Fruit fly (Drosophila melanogaster) whole organism, embryonic: ENCODE data around the gene Cdc16.
A peak's percentile ranks its signal among the peaks of the same experiment; 100 is the strongest.

ENCODE experiments used
- Atf-2 ChIP-seq: fragments of 200-800 bp; sonication (Bioruptor generic); optimal IDR thresholded peaks from 2 replicates; lab custom pipeline; 2016; ENCODE audit warnings: missing biosample characterization, missing genetic modification characterization
- Atf3 ChIP-seq: fragments of 200-800 bp; sonication (Bioruptor generic); optimal IDR thresholded peaks from 3 replicates; lab custom pipeline; 2016; ENCODE audit warnings: missing biosample characterization, missing genetic modification characterization
- CG11247 ChIP-seq: fragments of 200-800 bp; sonication (Bioruptor generic); IDR thresholded peaks from 2 replicates; pipeline ENCODE4 v1.3.6; 2022; ENCODE audit warnings: missing biosample characterization, missing genetic modification characterization
- CG11456 ChIP-seq: fragments of 200-800 bp; sonication (Bioruptor generic); IDR thresholded peaks from 3 replicates; pipeline ENCODE4 v1.3.6; 2022; ENCODE audit warnings: missing biosample characterization, missing genetic modification characterization
- CG12155 ChIP-seq: fragments of 200-800 bp; sonication (Bioruptor generic); optimal IDR thresholded peaks from 3 replicates; lab custom pipeline; 2016; ENCODE audit warnings: missing biosample characterization, missing genetic modification characterization
- CG12744 ChIP-seq: fragments of 200-800 bp; sonication (Bioruptor generic); optimal IDR thresholded peaks from 2 replicates; lab custom pipeline; 2016; ENCODE audit warnings: missing biosample characterization, missing genetic modification characterization
- CG14014 ChIP-seq: fragments of 200-800 bp; sonication (Bioruptor generic); IDR thresholded peaks from 2 replicates; pipeline ENCODE4 v1.3.6; 2022; ENCODE audit warnings: missing biosample characterization, missing genetic modification characterization
- CG14050 ChIP-seq: fragments of 200-800 bp; sonication (Bioruptor generic); IDR thresholded peaks from 3 replicates; pipeline ENCODE4 v1.3.6; 2022; ENCODE audit warnings: missing biosample characterization, missing genetic modification characterization
- CG1602 ChIP-seq: fragments of 200-800 bp; sonication (Bioruptor generic); optimal IDR thresholded peaks from 3 replicates; lab custom pipeline; 2016; ENCODE audit warnings: missing biosample characterization, missing genetic modification characterization
- CG16813 ChIP-seq: fragments of 200-800 bp; sonication (Bioruptor generic); IDR thresholded peaks from 3 replicates; pipeline ENCODE4 v1.3.6; 2022; ENCODE audit warnings: missing biosample characterization, missing genetic modification characterization; ENCODE audit not compliant: partially characterized antibody
- CG1792 ChIP-seq: fragments of 200-800 bp; sonication (Bioruptor generic); optimal IDR thresholded peaks from 2 replicates; lab custom pipeline; 2016; ENCODE audit warnings: missing biosample characterization, missing genetic modification characterization
- CG18619 ChIP-seq: fragments of 200-800 bp; sonication (Bioruptor generic); optimal IDR thresholded peaks from 3 replicates; lab custom pipeline; 2017; ENCODE audit warnings: missing biosample characterization, mild to moderate bottlenecking, missing genetic modification characterization
- CG33557 ChIP-seq: fragments of 200-800 bp; sonication (Bioruptor generic); optimal IDR thresholded peaks from 2 replicates; lab custom pipeline; 2019; ENCODE audit warnings: missing biosample characterization, mild to moderate bottlenecking, missing genetic modification characterization, moderate library complexity
- CG3847 ChIP-seq: fragments of 200-800 bp; sonication (Bioruptor generic); IDR thresholded peaks from 2 replicates; pipeline ENCODE4 v1.3.6; 2022; ENCODE audit warnings: missing biosample characterization, missing genetic modification characterization
- CG4360 ChIP-seq: fragments of 200-800 bp; sonication (Bioruptor generic); IDR thresholded peaks from 2 replicates; pipeline ENCODE4 v1.3.6; 2022; ENCODE audit warnings: missing biosample characterization, missing genetic modification characterization
- CG4730 ChIP-seq: fragments of 200-800 bp; sonication (Bioruptor generic); IDR thresholded peaks from 2 replicates; pipeline ENCODE4 v1.3.6; 2022; ENCODE audit warnings: missing biosample characterization, missing genetic modification characterization
- CG6765 ChIP-seq: fragments of 200-800 bp; sonication (Bioruptor generic); optimal IDR thresholded peaks from 3 replicates; lab custom pipeline; 2017; ENCODE audit warnings: missing biosample characterization, mild to moderate bottlenecking, missing genetic modification characterization
- CG8924 ChIP-seq: fragments of 200-800 bp; optimal IDR thresholded peaks from 3 replicates; lab custom pipeline; 2019; ENCODE audit warnings: missing biosample characterization, mild to moderate bottlenecking, missing genetic modification characterization, moderate library complexity
- Deaf1 ChIP-seq: fragments of 200-800 bp; optimal IDR thresholded peaks from 3 replicates; lab custom pipeline; 2019; ENCODE audit warnings: missing biosample characterization, mild to moderate bottlenecking, missing genetic modification characterization, moderate library complexity
- Fer1 ChIP-seq: fragments of 200-800 bp; sonication (Bioruptor generic); optimal IDR thresholded peaks from 2 replicates; lab custom pipeline; 2017; ENCODE audit warnings: missing biosample characterization, mild to moderate bottlenecking, missing genetic modification characterization
- GATAe ChIP-seq: fragments of 200-800 bp; sonication (Bioruptor generic); conservative IDR thresholded peaks from 2 replicates; pipeline ENCODE4 v1.3.6; 2022; ENCODE audit warnings: missing biosample characterization, missing genetic modification characterization
- H2.0 ChIP-seq: fragments of 200-800 bp; sonication (Bioruptor generic); IDR thresholded peaks from 2 replicates; pipeline ENCODE4 v1.3.6; 2022; ENCODE audit warnings: missing biosample characterization, missing genetic modification characterization
- Hr39 ChIP-seq: fragments of >200 bp; optimal IDR thresholded peaks from 2 replicates; lab custom pipeline; 2017
- Hr78 ChIP-seq, 2 experiments: fragments of 200-800 bp in 1 of 2; fragments of >200 bp in 1 of 2; sonication (Bioruptor generic) in 1 of 2; optimal IDR thresholded peaks; 2 replicates each; lab custom pipeline; 2017 to 2019; ENCODE audit warnings: missing biosample characterization in 2 of 2, missing genetic modification characterization in 2 of 2, mild to moderate bottlenecking in 1 of 2, moderate library complexity in 1 of 2
- Optix ChIP-seq: fragments of 200-800 bp; sonication (Bioruptor generic); IDR thresholded peaks from 3 replicates; pipeline ENCODE4 v1.3.6; 2022; ENCODE audit warnings: missing biosample characterization, missing genetic modification characterization
- PHDP ChIP-seq: fragments of 200-800 bp; sonication (Bioruptor generic); optimal IDR thresholded peaks from 3 replicates; lab custom pipeline; 2018; ENCODE audit warnings: missing biosample characterization, mild to moderate bottlenecking, missing genetic modification characterization, moderate library complexity
- Pdp1 ChIP-seq, 2 experiments: fragments of 200-800 bp; sonication (Bioruptor generic); optimal IDR thresholded peaks; 3 replicates each; lab custom pipeline; 2016; ENCODE audit warnings: missing biosample characterization in 2 of 2, missing genetic modification characterization in 2 of 2, mild to moderate bottlenecking in 1 of 2, moderate library complexity in 1 of 2
- Poxn ChIP-seq: fragments of 200-800 bp; sonication (Bioruptor generic); IDR thresholded peaks from 2 replicates; pipeline ENCODE4 v1.3.6; 2022; ENCODE audit warnings: missing biosample characterization, missing genetic modification characterization
- ab ChIP-seq: fragments of 200-800 bp; sonication (Bioruptor generic); optimal IDR thresholded peaks from 2 replicates; lab custom pipeline; 2016; ENCODE audit warnings: missing biosample characterization, missing genetic modification characterization
- al ChIP-seq: fragments of 200-800 bp; sonication (Bioruptor generic); IDR thresholded peaks from 2 replicates; pipeline ENCODE4 v1.3.6; 2022; ENCODE audit warnings: missing biosample characterization, missing genetic modification characterization
- ara ChIP-seq: fragments of 200-800 bp; sonication (Bioruptor generic); IDR thresholded peaks from 2 replicates; pipeline ENCODE4 v1.3.6; 2022; ENCODE audit warnings: missing biosample characterization, missing genetic modification characterization
- az2 ChIP-seq: fragments of 200-800 bp; sonication (Bioruptor generic); optimal IDR thresholded peaks from 3 replicates; lab custom pipeline; 2016; ENCODE audit warnings: missing biosample characterization, missing genetic modification characterization
- br ChIP-seq: fragments of >200 bp; optimal IDR thresholded peaks from 2 replicates; lab custom pipeline; 2017
- chinmo ChIP-seq: fragments of 200-800 bp; sonication (Bioruptor generic); IDR thresholded peaks from 4 replicates; pipeline ENCODE4 v1.3.6; 2022; ENCODE audit warnings: missing biosample characterization, missing genetic modification characterization; ENCODE audit not compliant: partially characterized antibody
- dati ChIP-seq: fragments of 200-800 bp; sonication (Bioruptor generic); IDR thresholded peaks from 2 replicates; pipeline ENCODE4 v1.3.6; 2022; ENCODE audit warnings: missing biosample characterization, missing genetic modification characterization
- dmrt99B ChIP-seq: fragments of 200-800 bp; sonication (Bioruptor generic); optimal IDR thresholded peaks from 2 replicates; lab custom pipeline; 2018; ENCODE audit warnings: missing biosample characterization, mild to moderate bottlenecking, missing genetic modification characterization, moderate library complexity
- eve ChIP-seq, 2 experiments: fragments of >200 bp; optimal IDR thresholded peaks; 2 replicates each; lab custom pipeline; 2017; ENCODE audit warnings: missing biosample characterization in 2 of 2, missing genetic modification characterization in 2 of 2
- hkb ChIP-seq, 2 experiments: fragments of 200-800 bp in 1 of 2; fragments of >200 bp in 1 of 2; sonication (Bioruptor generic) in 1 of 2; IDR thresholded peaks in 1 of 2; optimal IDR thresholded peaks in 1 of 2; 2 replicates each; pipeline versions ENCODE4 v1.3.6 to Lab custom; 2017 to 2022; ENCODE audit warnings: missing biosample characterization in 1 of 2, missing genetic modification characterization in 1 of 2
- inv ChIP-seq: fragments of 200-800 bp; sonication (Bioruptor generic); IDR thresholded peaks from 2 replicates; pipeline ENCODE4 v1.3.6; 2022; ENCODE audit warnings: missing biosample characterization, missing genetic modification characterization; ENCODE audit not compliant: partially characterized antibody
- mirr ChIP-seq: fragments of 200-800 bp; sonication (Bioruptor generic); optimal IDR thresholded peaks from 3 replicates; lab custom pipeline; 2018; ENCODE audit warnings: missing biosample characterization, mild to moderate bottlenecking, missing genetic modification characterization
- nom ChIP-seq: fragments of 200-800 bp; sonication (Bioruptor generic); optimal IDR thresholded peaks from 2 replicates; lab custom pipeline; 2017; ENCODE audit warnings: missing biosample characterization, missing genetic modification characterization, mild to moderate bottlenecking, moderate library complexity, missing genetic modification reagents
- odd ChIP-seq: fragments of 200-800 bp; sonication (Bioruptor generic); optimal IDR thresholded peaks from 2 replicates; lab custom pipeline; 2017; ENCODE audit warnings: missing biosample characterization, mild to moderate bottlenecking, missing genetic modification characterization
- org-1 ChIP-seq: fragments of 200-800 bp; sonication (Bioruptor generic); optimal IDR thresholded peaks from 2 replicates; lab custom pipeline; 2017; ENCODE audit warnings: missing biosample characterization, missing genetic modification characterization
- pan ChIP-seq, 4 experiments: fragments of >200 bp in 3 of 4; fragments of 200-800 bp in 1 of 4; sonication (Bioruptor generic) in 1 of 4; optimal IDR thresholded peaks in 3 of 4; IDR thresholded peaks in 1 of 4; 2 replicates each; pipeline versions ENCODE4 v1.3.6 to Lab custom; 2017 to 2022; ENCODE audit warnings: missing biosample characterization in 2 of 4, missing genetic modification characterization in 2 of 4, mixed read lengths in 1 of 4
- ro ChIP-seq: fragments of 200-800 bp; sonication (Bioruptor generic); IDR thresholded peaks from 2 replicates; pipeline ENCODE4 v1.3.6; 2022; ENCODE audit warnings: missing biosample characterization, missing genetic modification characterization
- schlank ChIP-seq: fragments of 200-800 bp; sonication (Bioruptor generic); optimal IDR thresholded peaks from 2 replicates; lab custom pipeline; 2018; ENCODE audit warnings: missing biosample characterization, mild to moderate bottlenecking, missing genetic modification characterization
- sd ChIP-seq: fragments of 200-800 bp; sonication (Bioruptor generic); optimal IDR thresholded peaks from 3 replicates; lab custom pipeline; 2018; ENCODE audit warnings: missing biosample characterization, mild to moderate bottlenecking, missing genetic modification characterization, moderate library complexity
- sens-2 ChIP-seq: fragments of 200-800 bp; sonication (Bioruptor generic); IDR thresholded peaks from 2 replicates; pipeline ENCODE4 v1.3.6; 2022; ENCODE audit warnings: missing biosample characterization, missing genetic modification characterization
- slbo ChIP-seq: fragments of 200-800 bp; sonication (Bioruptor generic); IDR thresholded peaks from 2 replicates; pipeline ENCODE4 v1.3.6; 2022; ENCODE audit warnings: missing biosample characterization, missing genetic modification characterization
- sr ChIP-seq: fragments of 200-800 bp; sonication (Bioruptor generic); IDR thresholded peaks from 3 replicates; pipeline ENCODE4 v1.3.6; 2022; ENCODE audit warnings: missing biosample characterization, missing genetic modification characterization
- wor ChIP-seq: fragments of 200-800 bp; sonication (Bioruptor generic); IDR thresholded peaks from 2 replicates; pipeline ENCODE4 v1.3.6; 2022; ENCODE audit warnings: missing biosample characterization, missing genetic modification characterization

Cdc16 gene

DNA sequence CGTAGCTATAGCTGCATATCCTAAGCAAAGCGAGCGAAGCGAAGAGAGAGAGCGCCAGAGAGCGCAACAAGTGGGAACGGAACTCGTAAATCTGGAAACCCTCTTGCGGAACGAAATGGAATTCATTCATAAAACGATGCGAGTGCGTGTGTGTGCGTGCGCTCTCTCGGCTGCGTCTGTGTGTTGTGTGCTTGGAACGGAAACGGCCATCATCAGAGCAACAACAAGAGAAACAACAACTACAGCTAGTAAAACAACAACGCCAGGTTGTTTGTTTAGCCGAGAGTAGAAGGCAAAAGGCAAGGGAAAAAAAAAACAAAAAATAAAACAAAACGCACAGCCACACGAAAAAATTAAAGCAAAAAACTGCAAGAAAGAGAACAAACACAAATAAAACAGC, 33.3 kb downstream of the Cdc16 start (continued):
- no peak for TF ChIP-seq br (lab: Kevin White, UChicago)
- peak; percentile 25 for TF ChIP-seq schlank (tag; lab: Kevin White, UChicago)
- TF ChIP-seq CG18619: no peak
- no peak for TF ChIP-seq slbo (GFP tag; lab: Robert Waterston, UW)
- TF ChIP-seq ab (GFP tag; lab: Kevin White, UChicago): no peak
- TF ChIP-seq CG1602: no peak
- no peak for TF ChIP-seq al (GFP tag; lab: Robert Waterston, UW)
- TF ChIP-seq inv: no peak
- no peak for TF ChIP-seq ara
- TF ChIP-seq CG14050 (GFP tag; lab: Robert Waterston, UW): no peak
- 0 out of 2 replicates have a peak, but pooled peaks have one; percentile 17 for TF ChIP-seq CG3847 (GFP tag; lab: Robert Waterston, UW)
- no peak for TF ChIP-seq CG1792 (GFP tag; lab: Kevin White, UChicago)
- no peak for TF ChIP-seq H2.0 (GFP tag; lab: Robert Waterston, UW)
- peak; percentile 94 for TF ChIP-seq chinmo (GFP tag; lab: Robert Waterston, UW)
- TF ChIP-seq CG12155: no peak
- TF ChIP-seq hkb (optimal IDR thresholded peaks at IDR 0.05; lab: Kevin White, UChicago): no peak
- peak; percentile 53; the same call in 1 of the 2 replicates for TF ChIP-seq hkb (GFP tag; IDR thresholded peaks at IDR 0.05; lab: Robert Waterston, UW)
- TF ChIP-seq sd (tag; lab: Kevin White, UChicago): peak; percentile 1
- no peak for TF ChIP-seq sr (GFP tag; lab: Robert Waterston, UW)
- TF ChIP-seq Hr78 (GFP tag; optimal IDR thresholded peaks at IDR 0.05; lab: Kevin White, UChicago): no peak
- no peak for TF ChIP-seq CG12744 (GFP tag; lab: Kevin White, UChicago)
- no peak for TF ChIP-seq az2 (GFP tag; lab: Kevin White, UChicago)
- peak; percentile 31 for TF ChIP-seq org-1 (GFP tag; lab: Kevin White, UChicago)
- no peak for TF ChIP-seq Optix (GFP tag; lab: Robert Waterston, UW)
- TF ChIP-seq eve (GFP tag; optimal IDR thresholded peaks at IDR 0.05; lab: Kevin White, UChicago): no peak
- peak; percentile 23 for TF ChIP-seq PHDP
- no peak for TF ChIP-seq GATAe (GFP tag; lab: Robert Waterston, UW)
- TF ChIP-seq Atf3 (GFP tag; lab: Kevin White, UChicago): no peak
- peak; percentile 54 for TF ChIP-seq CG6765 (GFP tag; lab: Kevin White, UChicago)
- peak; percentile 30; the same call in 1 of the 2 replicates for TF ChIP-seq sens-2 (GFP tag; lab: Robert Waterston, UW)
- peak; percentile 61 for TF ChIP-seq Fer1 (GFP tag; lab: Kevin White, UChicago)
- TF ChIP-seq dmrt99B (tag; lab: Kevin White, UChicago): peak; percentile 24
- TF ChIP-seq CG8924: peak; percentile 40
- no peak for TF ChIP-seq dati (GFP tag; lab: Robert Waterston, UW)
- peak; percentile 70 for TF ChIP-seq odd (GFP tag; lab: Kevin White, UChicago)
- no peak for TF ChIP-seq ro
- TF ChIP-seq wor: no peak
- TF ChIP-seq Pdp1 (GFP tag; optimal IDR thresholded peaks at IDR 0.05; lab: Kevin White, UChicago): peak in 1 of 2 experiments; percentile 32
- TF ChIP-seq CG4360 (GFP tag; lab: Robert Waterston, UW): peak; percentile 97
- peak; percentile 81 for TF ChIP-seq Deaf1
- TF ChIP-seq Poxn: no peak
- TF ChIP-seq CG16813 (GFP tag; lab: Robert Waterston, UW): no peak
- TF ChIP-seq CG11456: no peak
- TF ChIP-seq CG11247 (GFP tag; lab: Robert Waterston, UW): no peak
- no peak for TF ChIP-seq Hr39 (lab: Kevin White, UChicago)
- TF ChIP-seq nom (GFP tag; lab: Kevin White, UChicago): peak; percentile 77
- TF ChIP-seq CG4730: no peak
- TF ChIP-seq CG14014 (GFP tag; lab: Robert Waterston, UW): peak; percentile 52; the same call in 1 of the 2 replicates
- no peak for TF ChIP-seq pan (optimal IDR thresholded peaks at IDR 0.05; lab: Kevin White, UChicago)
- peak in 1 of 2 experiments; percentile 43 for TF ChIP-seq pan (GFP tag; optimal IDR thresholded peaks at IDR 0.05 in 1 of 2, IDR thresholded peaks at IDR 0.05 in 1 of 2)
- TF ChIP-seq Atf-2 (GFP tag; lab: Kevin White, UChicago): no peak
- peak; percentile 88 for TF ChIP-seq mirr (GFP tag; lab: Kevin White, UChicago)
- peak; percentile 47 for TF ChIP-seq CG33557 (GFP tag; lab: Kevin White, UChicago)
